Fruit fly (Drosophila melanogaster) Kc167 (cell line): ENCODE results near the gene CG17129.

ENCODE experiments used
- Sin3A ChIP-seq: fragments of >200 bp; optimal IDR thresholded peaks from 2 replicates; lab custom pipeline; 2018; ENCODE audit warnings: missing external identifiers
- h ChIP-seq: fragments of >200 bp; optimal IDR thresholded peaks from 3 replicates; lab custom pipeline; 2018; ENCODE audit warnings: missing external identifiers
- ttk ChIP-seq: sonication (Bioruptor generic); optimal IDR thresholded peaks from 2 replicates; lab custom pipeline; 2017; ENCODE audit warnings: missing external identifiers

- no peak for TF ChIP-seq ttk (lab: Kevin White, UChicago)
- no peak for TF ChIP-seq h (lab: Kevin White, UChicago)
- TF ChIP-seq Sin3A: no peak
Measured at dm6 chr3L:681793-682369, 1.8 kb upstream of the CG17129 start.
